Worm (Caenorhabditis elegans) whole organism, L2 larva: Measurements from ENCODE around the gene Y53C12A.6.

Experiments
- C34F6.9 ChIP-seq: fragments of 150-350 bp; optimal IDR thresholded peaks from 2 replicates; lab custom pipeline; 2014; ENCODE audit warnings: missing biosample characterization, missing genetic modification characterization
- F13H6.1 ChIP-seq: sonication (generic microtip); optimal IDR thresholded peaks from 2 replicates; lab custom pipeline; 2016; ENCODE audit warnings: missing genetic modification characterization, missing compliant biosample characterization
- R02D3.7 ChIP-seq: fragments of 150-350 bp; optimal IDR thresholded peaks from 2 replicates; lab custom pipeline; 2014; ENCODE audit warnings: missing biosample characterization, missing genetic modification characterization
- Y55F3AM.14 ChIP-seq: fragments of 200-800 bp; sonication (Bioruptor generic); optimal IDR thresholded peaks from 2 replicates; lab custom pipeline; 2018; ENCODE audit warnings: mild to moderate bottlenecking, missing genetic modification characterization, missing compliant biosample characterization
- ZK546.5 ChIP-seq: sonication (generic microtip); optimal IDR thresholded peaks from 2 replicates; lab custom pipeline; 2017; ENCODE audit warnings: missing biosample characterization, missing genetic modification characterization
- alr-1 ChIP-seq: fragments of 150-350 bp; optimal IDR thresholded peaks from 2 replicates; lab custom pipeline; 2014; ENCODE audit warnings: missing biosample characterization, missing genetic modification characterization
- aly-2 ChIP-seq: fragments of 150-350 bp; optimal IDR thresholded peaks from 2 replicates; lab custom pipeline; 2014; ENCODE audit warnings: missing biosample characterization, missing genetic modification characterization
- ama-1 ChIP-seq: fragments of 150-350 bp; optimal IDR thresholded peaks from 2 replicates; lab custom pipeline; 2018; ENCODE audit warnings: inconsistent platforms
- blmp-1 ChIP-seq: sonication (generic microtip); optimal IDR thresholded peaks from 2 replicates; lab custom pipeline; 2017; ENCODE audit warnings: missing genetic modification characterization, mild to moderate bottlenecking, missing compliant biosample characterization, antibody characterized with exemption, moderate library complexity; ENCODE audit not compliant: insufficient read depth
- ceh-82 ChIP-seq: fragments of 150-350 bp; optimal IDR thresholded peaks from 2 replicates; lab custom pipeline; 2014; ENCODE audit warnings: missing biosample characterization, missing genetic modification characterization
- crh-2 ChIP-seq: sonication (generic microtip); optimal IDR thresholded peaks from 2 replicates; lab custom pipeline; 2017; ENCODE audit warnings: missing biosample characterization, missing genetic modification characterization
- egl-27 ChIP-seq: sonication (generic microtip); optimal IDR thresholded peaks from 3 replicates; lab custom pipeline; 2017; ENCODE audit warnings: missing biosample characterization, missing genetic modification reagents, missing genetic modification characterization
- elt-3 ChIP-seq: sonication (generic microtip); optimal IDR thresholded peaks from 2 replicates; lab custom pipeline; 2017; ENCODE audit warnings: missing biosample characterization, missing genetic modification characterization
- fos-1 ChIP-seq: fragments of 150-350 bp; optimal IDR thresholded peaks from 2 replicates; lab custom pipeline; 2014; ENCODE audit warnings: missing biosample characterization, missing genetic modification characterization
- lin-11 ChIP-seq: fragments of 150-350 bp; sonication (generic microtip); optimal IDR thresholded peaks from 2 replicates; lab custom pipeline; 2014; ENCODE audit warnings: missing biosample characterization, missing genetic modification characterization, inconsistent platforms, mixed read lengths
- lin-39 ChIP-seq: fragments of 150-350 bp; optimal IDR thresholded peaks from 2 replicates; lab custom pipeline; 2014; ENCODE audit warnings: missing biosample characterization, missing genetic modification reagents, missing genetic modification characterization
- lsy-2 ChIP-seq, 2 experiments: fragments of 150-350 bp in 1 of 2; sonication (generic microtip) in 1 of 2; optimal IDR thresholded peaks; 2 replicates each; lab custom pipeline; 2014 to 2017; ENCODE audit warnings: missing biosample characterization in 2 of 2, missing genetic modification characterization in 2 of 2
- mdl-1 ChIP-seq, 2 experiments: fragments of 150-350 bp in 1 of 2; sonication (generic microtip) in 1 of 2; optimal IDR thresholded peaks; 2 replicates each; lab custom pipeline; 2017; ENCODE audit warnings: missing biosample characterization in 2 of 2, missing genetic modification characterization in 2 of 2
- nhr-10 ChIP-seq: sonication (generic microtip); optimal IDR thresholded peaks from 2 replicates; lab custom pipeline; 2017; ENCODE audit warnings: missing biosample characterization, missing genetic modification characterization
- nhr-11 ChIP-seq: fragments of 150-350 bp; optimal IDR thresholded peaks from 2 replicates; lab custom pipeline; 2014; ENCODE audit warnings: missing biosample characterization, missing genetic modification characterization
- nhr-12 ChIP-seq: fragments of 150-350 bp; optimal IDR thresholded peaks from 2 replicates; lab custom pipeline; 2014; ENCODE audit warnings: missing biosample characterization, missing genetic modification characterization
- nhr-129 ChIP-seq: fragments of 150-350 bp; optimal IDR thresholded peaks from 2 replicates; lab custom pipeline; 2014; ENCODE audit warnings: missing biosample characterization, missing genetic modification characterization
- nhr-23 ChIP-seq: fragments of 150-350 bp; optimal IDR thresholded peaks from 2 replicates; lab custom pipeline; 2014; ENCODE audit warnings: missing biosample characterization, missing genetic modification reagents, missing genetic modification characterization
- nhr-237 ChIP-seq: fragments of 150-350 bp; optimal IDR thresholded peaks from 2 replicates; lab custom pipeline; 2014; ENCODE audit warnings: missing biosample characterization, missing genetic modification characterization
- nhr-6 ChIP-seq: fragments of 150-350 bp; optimal IDR thresholded peaks from 2 replicates; lab custom pipeline; 2014; ENCODE audit warnings: missing biosample characterization, missing genetic modification characterization
- peb-1 ChIP-seq: fragments of 150-350 bp; optimal IDR thresholded peaks from 2 replicates; lab custom pipeline; 2014; ENCODE audit warnings: missing biosample characterization, missing genetic modification characterization
- sem-4 ChIP-seq: fragments of 150-350 bp; optimal IDR thresholded peaks from 2 replicates; lab custom pipeline; 2014; ENCODE audit warnings: missing biosample characterization, missing genetic modification reagents, missing genetic modification characterization
- skn-1 ChIP-seq: sonication (generic microtip); optimal IDR thresholded peaks from 2 replicates; lab custom pipeline; 2017; ENCODE audit warnings: missing biosample characterization, missing genetic modification characterization
- snpc-4 ChIP-seq: fragments of 150-350 bp; optimal IDR thresholded peaks from 2 replicates; lab custom pipeline; 2014; ENCODE audit warnings: missing biosample characterization, missing genetic modification characterization
- unc-39 ChIP-seq: fragments of 150-350 bp; optimal IDR thresholded peaks from 2 replicates; lab custom pipeline; 2014; ENCODE audit warnings: missing biosample characterization, missing genetic modification characterization
- unc-55 ChIP-seq: fragments of 150-350 bp; sonication (generic microtip); optimal IDR thresholded peaks from 3 replicates; lab custom pipeline; 2014; ENCODE audit warnings: missing biosample characterization, missing genetic modification reagents, missing genetic modification characterization
- zag-1 ChIP-seq: fragments of 150-350 bp; optimal IDR thresholded peaks from 2 replicates; lab custom pipeline; 2014; ENCODE audit warnings: missing biosample characterization, missing genetic modification characterization
- ztf-1 ChIP-seq: fragments of 200-800 bp; sonication (Bioruptor generic); conservative IDR thresholded peaks from 2 replicates; pipeline ENCODE4 v1.3.6; 2022; ENCODE audit warnings: missing genetic modification characterization, missing compliant biosample characterization
- ztf-11 ChIP-seq: sonication (generic microtip); optimal IDR thresholded peaks from 2 replicates; lab custom pipeline; 2017; ENCODE audit warnings: missing biosample characterization, missing genetic modification characterization
- ztf-4 ChIP-seq: fragments of 150-350 bp; optimal IDR thresholded peaks from 2 replicates; lab custom pipeline; 2014; ENCODE audit warnings: missing biosample characterization, missing genetic modification characterization

Gene Y53C12A.6

ce11 chrII:9682044-9682443, 35.8 kb downstream of the Y53C12A.6 start:
- TF ChIP-seq C34F6.9 (tag; lab: Kevin White, UChicago) (no peak), nhr-237 (tag; lab: Kevin White, UChicago) (no peak), lin-39 (tag; lab: Kevin White, UChicago) (no peak), sem-4 (tag; lab: Kevin White, UChicago) (no peak), lsy-2 (tag; optimal IDR thresholded peaks at IDR 0.05; lab: Kevin White, UChicago) (no peak), ztf-4 (tag; lab: Kevin White, UChicago) (no peak), crh-2 (no peak), ceh-82 (tag; lab: Kevin White, UChicago) (no peak), Y55F3AM.14 (GFP tag; lab: Kevin White, UChicago) (no peak), peb-1 (tag; lab: Kevin White, UChicago) (no peak), elt-3 (tag; lab: Kevin White, UChicago) (no peak), unc-39 (tag; lab: Kevin White, UChicago) (no peak), nhr-11 (tag; lab: Kevin White, UChicago) (no peak), fos-1 (no peak)
- TF ChIP-seq, all 48 proteins: peak for 0

- no peak for TF ChIP-seq ztf-1 (GFP tag; lab: Robert Waterston, UW)
- no peak for TF ChIP-seq nhr-129 (tag; lab: Kevin White, UChicago)
- TF ChIP-seq ztf-11 (tag; lab: Kevin White, UChicago) = no peak
- no peak for TF ChIP-seq Y55F3AM.14 (GFP tag; lab: Kevin White, UChicago)
- TF ChIP-seq ceh-82 (tag; lab: Kevin White, UChicago) = no peak
- no peak for TF ChIP-seq elt-3 (tag; lab: Kevin White, UChicago)
- TF ChIP-seq lsy-2 (tag; optimal IDR thresholded peaks at IDR 0.05; lab: Kevin White, UChicago) = no peak
- TF ChIP-seq blmp-1 (tag; lab: Kevin White, UChicago) = no peak
- TF ChIP-seq egl-27 = no peak
- TF ChIP-seq R02D3.7 (tag; lab: Kevin White, UChicago) = no peak
- TF ChIP-seq C34F6.9 (tag; lab: Kevin White, UChicago) = no peak
- no peak for TF ChIP-seq F13H6.1 (tag; lab: Kevin White, UChicago)
- TF ChIP-seq nhr-237 (tag; lab: Kevin White, UChicago) = no peak
- no peak for TF ChIP-seq skn-1 (tag; lab: Kevin White, UChicago)
- no peak for TF ChIP-seq fos-1
- TF ChIP-seq mdl-1 (tag; optimal IDR thresholded peaks at IDR 0.05; lab: Kevin White, UChicago) = no peak
- TF ChIP-seq lin-39 (tag; lab: Kevin White, UChicago) = no peak
Measured at ce11 chrII:9680493-9680892, 37.3 kb downstream of the Y53C12A.6 start, which contains the start of gene ZK1320.13. Gene ZK1320.13 (plus strand): TSS chrII:9680793.

ce11 chrII:9679842-9680241, 38.0 kb downstream of the Y53C12A.6 start:
- TF ChIP-seq unc-55 (GFP tag; lab: Kevin White, UChicago) (peak; percentile 65), alr-1 (tag; lab: Kevin White, UChicago) (no peak), C34F6.9 (tag; lab: Kevin White, UChicago) (peak; percentile 34)

- TF ChIP-seq nhr-6 (no peak), alr-1 (tag; lab: Kevin White, UChicago) (no peak), fos-1 (peak; percentile 40), unc-39 (tag; lab: Kevin White, UChicago) (no peak), lsy-2 (tag; optimal IDR thresholded peaks at IDR 0.05; lab: Kevin White, UChicago) (no peak), crh-2 (peak; percentile 50)
Measured at ce11 chrII:9677470-9677869, 40.3 kb downstream of the Y53C12A.6 start.

ce11 chrII:9674678-9675077, 43.1 kb downstream of the Y53C12A.6 start, which contains the start of gene arc-1:
Gene arc-1 (plus strand): TSS chrII:9674978.
- TF ChIP-seq lsy-2 (tag; optimal IDR thresholded peaks at IDR 0.05; lab: Kevin White, UChicago) = no peak
- TF ChIP-seq aly-2 (tag; lab: Kevin White, UChicago) = no peak
- no peak for TF ChIP-seq snpc-4
- TF ChIP-seq blmp-1 (tag; lab: Kevin White, UChicago) = no peak
- no peak for TF ChIP-seq nhr-10 (tag; lab: Kevin White, UChicago)
- no peak for TF ChIP-seq peb-1 (tag; lab: Kevin White, UChicago)
- no peak for TF ChIP-seq unc-39 (tag; lab: Kevin White, UChicago)
- no peak for TF ChIP-seq R02D3.7 (tag; lab: Kevin White, UChicago)
- TF ChIP-seq fos-1 = no peak
- TF ChIP-seq ZK546.5 (tag; lab: Kevin White, UChicago) = no peak
- TF ChIP-seq ama-1 = no peak
- TF ChIP-seq nhr-12 (tag; lab: Kevin White, UChicago) = no peak
- no peak for TF ChIP-seq mdl-1 (tag; optimal IDR thresholded peaks at IDR 0.05; lab: Kevin White, UChicago)
- TF ChIP-seq lin-11 = no peak
- no peak for TF ChIP-seq zag-1 (tag; lab: Kevin White, UChicago)
- TF ChIP-seq nhr-11 (tag; lab: Kevin White, UChicago) = no peak
- TF ChIP-seq nhr-23 = no peak
- no peak for TF ChIP-seq C34F6.9 (tag; lab: Kevin White, UChicago)
- TF ChIP-seq nhr-129 (tag; lab: Kevin White, UChicago) = no peak
